Fruit fly (Drosophila melanogaster): ENCODE measurements around the gene CG31391.

Gene CG31391

dm6 chr3R:10681682-10681962 is 23.3 kb downstream of the CG31391 start (continued):
- TF ChIP-seq slou (GFP tag; optimal IDR thresholded peaks at IDR 0.05) = no peak
- TF ChIP-seq z (GFP tag; IDR thresholded peaks at IDR 0.05) = peak; percentile 67; the same call in 2 of the 3 replicates
- TF ChIP-seq phol (tag; optimal IDR thresholded peaks at IDR 0.05) = peak; percentile 49
- TF ChIP-seq zfh2 (GFP tag; optimal IDR thresholded peaks at IDR 0.05) = no peak
- TF ChIP-seq so (GFP tag; IDR thresholded peaks at IDR 0.05) = peak; percentile 13; the same call in 1 of the 3 replicates
- 0 out of 2 replicates have a peak, but pooled peaks have one; percentile 5 for TF ChIP-seq Ravus (GFP tag; IDR thresholded peaks at IDR 0.05)
- TF ChIP-seq CG31365 (tag; optimal IDR thresholded peaks at IDR 0.05) = peak; percentile 13
- no peak for TF ChIP-seq Ets97D (GFP tag; optimal IDR thresholded peaks at IDR 0.05)
- TF ChIP-seq YL-1 (GFP tag; optimal IDR thresholded peaks at IDR 0.05) = no peak
- no peak for TF ChIP-seq Dref (GFP tag; IDR thresholded peaks at IDR 0.05)
- TF ChIP-seq CG17612 (GFP tag; IDR thresholded peaks at IDR 0.05) = 0 out of 2 replicates have a peak, but pooled peaks have one; percentile 10
- no peak for TF ChIP-seq Eip74EF (GFP tag; optimal IDR thresholded peaks at IDR 0.05)
- TF ChIP-seq toy (GFP tag; IDR thresholded peaks at IDR 0.05) = 0 out of 2 replicates have a peak, but pooled peaks have one; percentile 42
- peak; percentile 51; the same call in 1 of the 2 replicates for TF ChIP-seq Rx (GFP tag; IDR thresholded peaks at IDR 0.05)
- TF ChIP-seq CG11093 (GFP tag; IDR thresholded peaks at IDR 0.05) = peak; percentile 34; the same call in 1 of the 3 replicates
- peak; percentile 75 for TF ChIP-seq CG10366 (GFP tag; IDR thresholded peaks at IDR 0.05)
- TF ChIP-seq CG14014 (GFP tag; IDR thresholded peaks at IDR 0.05) = peak; percentile 60
- TF ChIP-seq CG13424 (tag; optimal IDR thresholded peaks at IDR 0.05) = peak; percentile 2
- TF ChIP-seq PHDP (tag; optimal IDR thresholded peaks at IDR 0.05) = peak; percentile 19
- TF ChIP-seq ranshi (GFP tag; IDR thresholded peaks at IDR 0.05) = peak; percentile 65
- peak; percentile 30 for TF ChIP-seq ATbp (GFP tag; optimal IDR thresholded peaks at IDR 0.05)
- no peak for TF ChIP-seq GATAe (GFP tag; conservative IDR thresholded peaks at IDR 0.05)
- TF ChIP-seq zfh1 (GFP tag; IDR thresholded peaks at IDR 0.05) = peak; percentile 77
- peak; percentile 39 for TF ChIP-seq CG3847 (GFP tag; IDR thresholded peaks at IDR 0.05)
- TF ChIP-seq CG11695 (GFP tag; IDR thresholded peaks at IDR 0.05) = peak; percentile 77
- TF ChIP-seq Dbx (GFP tag; IDR thresholded peaks at IDR 0.05) = 0 out of 3 replicates have a peak, but pooled peaks have one; percentile 17
- peak; percentile 4 for TF ChIP-seq oc (tag; optimal IDR thresholded peaks at IDR 0.05)
- no peak for TF ChIP-seq bigmax (GFP tag; optimal IDR thresholded peaks at IDR 0.05)
- TF ChIP-seq wor (GFP tag; IDR thresholded peaks at IDR 0.05) = peak; percentile 52
- TF ChIP-seq CG5953 (GFP tag; IDR thresholded peaks at IDR 0.05) = peak; percentile 47; the same call in 1 of the 2 replicates
- TF ChIP-seq CG10267 (tag; optimal IDR thresholded peaks at IDR 0.05) = no peak
- TF ChIP-seq Gug (GFP tag; IDR thresholded peaks at IDR 0.05) = peak; percentile 52; the same call in 1 of the 4 replicates
- peak; percentile 75; the same call in 2 of the 3 replicates for TF ChIP-seq CG11456 (GFP tag; IDR thresholded peaks at IDR 0.05)
- TF ChIP-seq seq (GFP tag; IDR thresholded peaks at IDR 0.05) = peak; percentile 70
- TF ChIP-seq HLH54F (GFP tag; optimal IDR thresholded peaks at IDR 0.05) = no peak
- peak; percentile 37 for TF ChIP-seq CG17359 (tag; optimal IDR thresholded peaks at IDR 0.05)
- TF ChIP-seq CG12942 (GFP tag; optimal IDR thresholded peaks at IDR 0.05) = peak; percentile 35
- no peak for TF ChIP-seq CG16813 (GFP tag; IDR thresholded peaks at IDR 0.05; ENCODE audit: partially characterized antibody)
- peak; percentile 38; the same call in 1 of the 3 replicates for TF ChIP-seq CG2889 (GFP tag; IDR thresholded peaks at IDR 0.05)
- peak; percentile 18 for TF ChIP-seq CG11504 (tag; optimal IDR thresholded peaks at IDR 0.05)
- no peak for TF ChIP-seq run (tag; optimal IDR thresholded peaks at IDR 0.05)
- peak; percentile 32 for TF ChIP-seq CG3281 (GFP tag; optimal IDR thresholded peaks at IDR 0.05)
- TF ChIP-seq Xrp1 (GFP tag; IDR thresholded peaks at IDR 0.05) = peak; percentile 79
- TF ChIP-seq E2f2 (GFP tag; IDR thresholded peaks at IDR 0.05) = peak; percentile 5; the same call in 1 of the 2 replicates
- TF ChIP-seq CG10543 (GFP tag; optimal IDR thresholded peaks at IDR 0.05) = no peak
- peak; percentile 4; the same call in 1 of the 2 replicates for TF ChIP-seq CG9215 (GFP tag; IDR thresholded peaks at IDR 0.05)
- TF ChIP-seq CG18011 (GFP tag; optimal IDR thresholded peaks at IDR 0.05) = no peak
- no peak for TF ChIP-seq CG3407 (GFP tag; optimal IDR thresholded peaks at IDR 0.05)
- peak; percentile 48 for TF ChIP-seq NFAT (GFP tag; IDR thresholded peaks at IDR 0.05)
- TF ChIP-seq CG34376 (GFP tag; optimal IDR thresholded peaks at IDR 0.05) = no peak
- no peak for TF ChIP-seq prd (optimal IDR thresholded peaks at IDR 0.05)
- TF ChIP-seq prd (GFP tag; IDR thresholded peaks at IDR 0.05) = peak; percentile 78

Measured in whole organism, embryonic.